Worm (Caenorhabditis elegans) whole organism, L3 larva: ENCODE measurements around the gene cla-1.

Experiments used
- ceh-16 ChIP-seq: sonication (generic microtip); optimal IDR thresholded peaks from 2 replicates; lab custom pipeline; 2017; ENCODE audit warnings: missing biosample characterization, missing genetic modification characterization
- nhr-77 ChIP-seq: fragments of 150-350 bp; optimal IDR thresholded peaks from 2 replicates; lab custom pipeline; 2014; ENCODE audit warnings: missing biosample characterization, missing genetic modification characterization

DNA sequence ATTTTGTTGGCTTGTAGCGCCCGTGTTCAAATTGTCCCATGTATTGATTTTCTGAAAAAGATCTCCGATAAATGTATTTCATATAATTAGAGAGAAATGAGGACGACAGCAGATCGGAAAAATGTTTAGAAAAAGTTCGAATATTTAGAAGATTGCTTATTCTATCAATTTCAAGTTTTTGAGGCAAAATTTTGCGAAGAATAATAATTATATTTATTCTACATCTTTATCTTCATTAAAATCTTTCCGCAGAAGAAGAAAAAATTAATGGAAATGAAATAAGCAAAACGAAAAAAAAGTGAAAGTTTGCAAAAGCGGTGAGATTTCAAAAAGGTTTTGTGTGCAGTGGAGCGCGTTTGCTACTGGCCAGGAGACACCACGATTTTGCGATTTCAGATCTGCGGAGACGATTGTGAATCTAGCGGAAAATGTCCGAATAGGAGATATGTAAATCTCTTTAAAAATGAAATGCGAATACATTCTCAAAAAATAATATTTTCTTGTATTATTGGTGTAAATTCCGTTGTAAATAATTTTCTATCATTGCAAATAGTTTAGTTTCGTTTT lies 65.6 kb downstream of the cla-1 start, which contains the start of gene nrde-4:
- no peak for TF ChIP-seq ceh-16 (tag; lab: Kevin White, UChicago)
- no peak for TF ChIP-seq nhr-77 (tag; lab: Kevin White, UChicago)
